Fruit fly (Drosophila melanogaster) whole organism: ENCODE data around the gene emc.

ENCODE experiments used
- CG8478 ChIP-seq: fragments of >200 bp; optimal IDR thresholded peaks from 2 replicates; lab custom pipeline; 2018; ENCODE audit warnings: inconsistent platforms
- Dll ChIP-seq: fragments of >200 bp; optimal IDR thresholded peaks from 2 replicates; lab custom pipeline; 2017
- EcR ChIP-seq, 2 experiments: fragments of >200 bp; optimal IDR thresholded peaks; 2 replicates each; lab custom pipeline; 2017; ENCODE audit warnings: missing biosample characterization in 2 of 2, missing genetic modification characterization in 2 of 2, missing genetic modification reagents in 2 of 2
- pan ChIP-seq: fragments of >200 bp; optimal IDR thresholded peaks from 2 replicates; lab custom pipeline; 2017
- psq ChIP-seq: fragments of >200 bp; optimal IDR thresholded peaks from 2 replicates; lab custom pipeline; 2017
- usp ChIP-seq: fragments of >200 bp; optimal IDR thresholded peaks from 2 replicates; lab custom pipeline; 2017; ENCODE audit warnings: missing biosample characterization, missing genetic modification characterization, mixed read lengths

emc gene

dm6 chr3L:750614-751293 lies 1.6 kb downstream of the emc start:
- no peak for TF ChIP-seq CG8478 (lab: Kevin White, UChicago)
- TF ChIP-seq Dll (lab: Kevin White, UChicago): no peak
- no peak for TF ChIP-seq psq
- TF ChIP-seq usp: no peak
- no peak for TF ChIP-seq pan (lab: Kevin White, UChicago)
- no peak for TF ChIP-seq EcR (GFP tag; optimal IDR thresholded peaks at IDR 0.05; lab: Kevin White, UChicago)

DNA sequence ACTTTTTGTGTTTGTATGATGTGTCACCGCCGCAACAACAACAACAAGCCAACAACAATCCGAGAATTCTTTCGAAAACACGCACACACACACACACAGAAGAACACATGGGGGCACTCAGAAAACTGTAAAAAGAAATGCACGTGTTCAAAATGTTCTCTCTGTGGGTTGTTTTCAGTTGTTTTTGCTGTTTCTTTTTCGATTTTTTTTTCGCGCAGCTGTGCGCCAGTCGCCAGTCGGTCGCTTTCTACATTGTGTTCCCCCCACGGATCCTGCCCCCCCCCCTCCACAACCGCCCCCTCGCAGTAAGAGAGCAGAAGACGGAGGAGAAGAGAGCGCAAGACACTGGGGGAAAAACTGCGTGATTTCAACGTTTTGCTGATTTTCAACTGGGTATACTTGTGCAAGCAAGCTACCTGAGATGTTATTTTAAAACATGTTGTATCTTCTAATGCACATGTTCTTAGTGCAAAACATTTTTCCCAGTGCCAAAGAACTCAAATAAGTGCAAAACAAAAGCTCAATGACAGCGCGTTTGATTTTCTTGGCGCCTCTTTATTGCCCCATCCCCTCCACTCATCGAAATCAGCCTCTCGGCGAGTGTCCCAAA lies 2.4 kb downstream of the emc start:
- TF ChIP-seq EcR (GFP tag; optimal IDR thresholded peaks at IDR 0.05; lab: Kevin White, UChicago) (no peak), CG8478 (lab: Kevin White, UChicago) (no peak), psq (no peak), usp (no peak), Dll (lab: Kevin White, UChicago) (no peak), pan (lab: Kevin White, UChicago) (no peak)

DNA sequence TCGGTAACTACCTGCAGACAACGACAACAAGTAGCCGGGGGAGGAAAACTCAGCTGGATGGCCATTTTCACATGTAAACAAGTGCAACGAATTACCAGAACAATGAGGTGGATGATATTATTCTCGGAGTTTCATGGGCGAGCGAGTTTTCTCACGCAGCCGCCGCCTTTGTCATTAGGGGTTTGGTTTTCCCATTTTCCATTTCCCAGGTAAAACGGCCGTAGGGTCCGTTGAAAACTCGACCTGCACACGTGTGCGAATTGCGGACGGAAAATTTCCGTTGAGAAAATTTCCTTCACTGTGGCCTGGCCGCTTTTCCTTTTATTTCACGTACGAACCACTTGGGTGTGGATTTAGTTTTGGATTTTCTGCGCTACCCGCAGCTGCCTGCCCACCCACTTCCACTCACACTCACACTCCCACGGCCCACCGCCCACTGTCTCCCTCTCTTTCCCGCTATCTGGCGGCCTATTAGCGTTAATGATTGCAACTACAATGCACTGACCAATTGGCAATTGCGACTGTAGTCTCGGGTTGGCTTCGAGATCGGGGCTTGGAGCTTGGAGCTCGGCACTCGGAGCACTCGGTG lies 4.5 kb downstream of the emc start:
- TF ChIP-seq pan (lab: Kevin White, UChicago): no peak
- TF ChIP-seq usp: no peak
- no peak for TF ChIP-seq CG8478 (lab: Kevin White, UChicago)
- TF ChIP-seq EcR (GFP tag; optimal IDR thresholded peaks at IDR 0.05; lab: Kevin White, UChicago): no peak

DNA sequence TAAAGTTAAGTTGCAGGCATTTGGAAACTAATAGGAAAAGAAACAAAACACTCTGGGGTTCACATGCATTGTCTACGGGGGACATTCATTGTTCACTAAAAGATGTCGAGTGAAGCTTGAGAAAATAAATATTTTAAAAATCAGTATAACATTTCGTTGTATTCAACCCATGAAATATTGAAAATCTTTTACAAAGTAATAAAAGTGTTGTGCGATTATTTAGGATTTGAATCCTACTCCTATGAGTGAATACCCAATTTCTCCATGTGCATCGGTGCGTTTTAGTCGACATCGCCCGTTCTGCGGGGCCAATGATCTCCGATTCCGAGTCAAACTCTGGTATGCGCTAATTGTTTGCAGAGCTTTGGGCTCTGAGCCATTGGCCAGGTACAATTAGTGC lies 5.4 kb downstream of the emc start:
- TF ChIP-seq Dll (lab: Kevin White, UChicago) (no peak), EcR (GFP tag; optimal IDR thresholded peaks at IDR 0.05; lab: Kevin White, UChicago) (peak in 1 of 2 experiments; percentile 7), CG8478 (lab: Kevin White, UChicago) (no peak), pan (lab: Kevin White, UChicago) (no peak), psq (no peak), usp (no peak)

dm6 chr3L:755259-755658 lies 6.1 kb downstream of the emc start, which contains the start of gene hng3:
hng3 (minus strand) TSS chr3L:755489.
- no peak for TF ChIP-seq Dll (lab: Kevin White, UChicago)
- no peak for TF ChIP-seq usp
- no peak for TF ChIP-seq CG8478 (lab: Kevin White, UChicago)
- no peak for TF ChIP-seq EcR (GFP tag; optimal IDR thresholded peaks at IDR 0.05; lab: Kevin White, UChicago)
- no peak for TF ChIP-seq pan (lab: Kevin White, UChicago)
- no peak for TF ChIP-seq psq

dm6 chr3L:756372-756771 lies 7.2 kb downstream of the emc start:
- no peak for TF ChIP-seq psq
- no peak for TF ChIP-seq CG8478 (lab: Kevin White, UChicago)
- no peak for TF ChIP-seq EcR (GFP tag; optimal IDR thresholded peaks at IDR 0.05; lab: Kevin White, UChicago)
- TF ChIP-seq Dll (lab: Kevin White, UChicago): no peak
- TF ChIP-seq usp: no peak
- TF ChIP-seq pan (lab: Kevin White, UChicago): no peak

DNA sequence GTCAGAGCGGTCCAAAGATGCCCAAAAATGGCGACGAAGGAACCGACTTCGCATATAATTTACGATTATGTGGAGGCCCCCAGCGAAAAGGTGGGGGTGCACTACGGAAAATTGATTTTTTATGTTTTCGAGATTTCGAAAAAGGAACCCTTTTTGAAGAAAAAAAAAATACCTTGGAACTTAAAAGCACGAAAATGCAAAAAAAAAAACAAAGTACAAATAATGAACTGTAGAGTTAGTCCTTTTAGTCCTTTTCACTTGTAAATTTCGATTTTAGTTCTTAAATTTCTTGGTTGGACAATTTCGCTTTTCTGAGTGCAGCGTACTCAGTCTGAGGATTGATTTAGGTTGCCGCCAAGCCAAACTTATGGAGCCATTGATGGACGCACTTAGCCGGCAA lies 9.3 kb downstream of the emc start:
- TF ChIP-seq psq: no peak
- no peak for TF ChIP-seq Dll (lab: Kevin White, UChicago)
- TF ChIP-seq usp: no peak
- TF ChIP-seq EcR (GFP tag; optimal IDR thresholded peaks at IDR 0.05; lab: Kevin White, UChicago): no peak
- TF ChIP-seq pan (lab: Kevin White, UChicago): no peak
- TF ChIP-seq CG8478 (lab: Kevin White, UChicago): no peak

DNA sequence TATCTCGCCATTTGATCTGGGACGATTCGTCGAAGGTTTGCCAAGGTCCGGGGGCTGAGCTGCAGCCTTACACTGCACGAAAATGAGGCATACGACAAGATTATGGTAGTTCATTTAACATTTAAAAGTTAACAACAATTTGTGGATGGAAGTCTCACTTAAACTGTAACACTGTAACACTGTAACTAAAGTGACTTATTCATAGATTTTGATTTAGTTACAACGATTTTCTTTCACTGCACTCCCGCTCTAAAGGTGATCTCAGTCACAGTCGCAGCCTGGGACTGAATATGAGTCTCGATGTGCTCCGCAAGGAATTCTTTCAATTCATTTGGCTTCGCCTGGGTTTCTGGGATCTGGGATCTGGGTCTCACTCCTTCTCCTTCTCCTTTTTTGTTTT lies 11.0 kb downstream of the emc start:
- no peak for TF ChIP-seq psq
- TF ChIP-seq usp: no peak
- no peak for TF ChIP-seq EcR (GFP tag; optimal IDR thresholded peaks at IDR 0.05; lab: Kevin White, UChicago)
- TF ChIP-seq pan (lab: Kevin White, UChicago): no peak
- TF ChIP-seq CG8478 (lab: Kevin White, UChicago): no peak
- no peak for TF ChIP-seq Dll (lab: Kevin White, UChicago)

dm6 chr3L:761733-762132 lies 12.5 kb downstream of the emc start:
- TF ChIP-seq Dll (lab: Kevin White, UChicago): no peak
- TF ChIP-seq usp: no peak
- no peak for TF ChIP-seq pan (lab: Kevin White, UChicago)
- no peak for TF ChIP-seq CG8478 (lab: Kevin White, UChicago)
- no peak for TF ChIP-seq psq
- TF ChIP-seq EcR (GFP tag; optimal IDR thresholded peaks at IDR 0.05; lab: Kevin White, UChicago): no peak

DNA sequence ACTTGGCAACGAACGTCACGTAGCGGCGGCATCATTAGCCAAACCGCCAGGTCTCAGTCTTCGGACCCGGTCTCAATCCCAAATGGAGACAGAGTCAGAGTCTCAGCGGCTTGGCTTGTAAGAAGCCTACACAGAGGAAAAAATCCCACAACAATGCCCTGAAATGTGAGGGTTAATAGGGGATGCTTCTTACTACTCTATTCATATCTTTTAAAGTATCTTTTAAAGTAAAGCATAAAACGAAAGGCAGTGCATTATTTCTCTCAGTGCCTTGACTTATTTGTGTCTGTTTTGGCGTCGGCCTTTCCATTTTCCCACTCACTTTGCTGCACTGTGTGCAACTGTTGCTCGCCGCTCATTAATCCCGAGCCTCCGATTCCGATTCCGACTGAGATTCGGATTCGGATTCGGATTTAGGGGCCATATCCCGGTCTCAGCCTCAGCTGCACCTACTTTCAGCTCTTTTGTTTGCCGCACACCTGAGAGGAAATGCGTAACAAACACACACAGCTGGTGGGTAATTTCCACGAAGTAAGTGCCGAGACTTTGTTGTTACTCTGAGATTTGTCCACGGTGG lies 13.2 kb downstream of the emc start:
- no peak for TF ChIP-seq usp
- TF ChIP-seq EcR (GFP tag; optimal IDR thresholded peaks at IDR 0.05; lab: Kevin White, UChicago): no peak
- no peak for TF ChIP-seq Dll (lab: Kevin White, UChicago)
- TF ChIP-seq psq: no peak
- TF ChIP-seq CG8478 (lab: Kevin White, UChicago): no peak
- no peak for TF ChIP-seq pan (lab: Kevin White, UChicago)

DNA sequence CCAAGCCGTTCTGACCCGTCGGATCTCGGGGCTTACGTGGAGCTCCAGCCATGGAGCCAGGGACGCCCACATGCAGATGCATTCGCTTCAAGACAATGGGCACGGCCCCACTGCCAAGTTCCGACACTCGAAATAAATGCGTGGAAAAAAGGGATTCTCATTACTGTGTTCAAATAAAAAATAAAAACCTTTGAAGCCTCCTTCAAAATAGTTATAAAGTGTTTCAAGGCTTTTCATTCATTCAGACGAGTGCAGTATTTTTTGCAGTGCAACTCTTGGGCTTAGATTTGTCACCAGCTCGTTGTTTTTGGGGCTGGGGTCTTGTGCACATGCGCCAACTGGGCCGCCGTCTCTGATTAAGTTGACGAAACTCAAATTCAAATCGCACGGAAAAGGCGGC lies 15.1 kb downstream of the emc start:
- TF ChIP-seq Dll (lab: Kevin White, UChicago) (no peak), CG8478 (lab: Kevin White, UChicago) (no peak), EcR (GFP tag; optimal IDR thresholded peaks at IDR 0.05; lab: Kevin White, UChicago) (no peak), psq (no peak), usp (no peak), pan (lab: Kevin White, UChicago) (no peak)

dm6 chr3L:765095-765494 lies 15.9 kb downstream of the emc start:
- no peak for TF ChIP-seq Dll (lab: Kevin White, UChicago)
- TF ChIP-seq EcR (GFP tag; optimal IDR thresholded peaks at IDR 0.05; lab: Kevin White, UChicago): no peak
- TF ChIP-seq CG8478 (lab: Kevin White, UChicago): no peak
- no peak for TF ChIP-seq usp
- no peak for TF ChIP-seq pan (lab: Kevin White, UChicago)
- no peak for TF ChIP-seq psq
